Worm (Caenorhabditis elegans): ENCODE results near the gene F44D12.8.

ce11 chrIV:10068266-10068665, 45.2 kb downstream of the F44D12.8 start:
- TF ChIP-seq aly-2 (tag; optimal IDR thresholded peaks at IDR 0.05) (no peak), fos-1 (tag; optimal IDR thresholded peaks at IDR 0.05) (no peak), nhr-77 (tag; optimal IDR thresholded peaks at IDR 0.05) (no peak), sdz-12 (GFP tag; optimal IDR thresholded peaks at IDR 0.05) (no peak), dmd-6 (GFP tag; IDR thresholded peaks at IDR 0.05) (no peak)
